Worm (Caenorhabditis elegans) whole organism, midembryonic: ENCODE data around the gene ubh-3.

Experiments
- T22C8.4 ChIP-seq: fragments of 200-800 bp; sonication (Bioruptor generic); IDR thresholded peaks from 2 replicates; pipeline ENCODE4 v1.3.6; 2022; ENCODE audit warnings: missing genetic modification characterization, missing compliant biosample characterization
- cog-1 ChIP-seq: sonication (generic microtip); optimal IDR thresholded peaks from 2 replicates; lab custom pipeline; 2016; ENCODE audit warnings: missing genetic modification characterization, missing compliant biosample characterization
- flt-1 ChIP-seq: fragments of 200-800 bp; sonication (Bioruptor generic); IDR thresholded peaks from 2 replicates; pipeline ENCODE4 v1.3.6; 2022; ENCODE audit warnings: missing genetic modification characterization, missing compliant biosample characterization
- klf-2 ChIP-seq: fragments of 200-800 bp; sonication (Bioruptor generic); conservative IDR thresholded peaks from 2 replicates; pipeline ENCODE4 v1.3.6; 2022; ENCODE audit warnings: missing genetic modification reagents, missing genetic modification characterization, missing compliant biosample characterization
- med-1 ChIP-seq: sonication (generic microtip); optimal IDR thresholded peaks from 2 replicates; lab custom pipeline; 2017; ENCODE audit warnings: missing genetic modification characterization, mild to moderate bottlenecking, missing compliant biosample characterization, antibody characterized with exemption, missing genetic modification reagents; ENCODE audit not compliant: insufficient read depth
- ref-1 ChIP-seq: fragments of 200-800 bp; sonication (Bioruptor generic); conservative IDR thresholded peaks from 2 replicates; pipeline ENCODE4 v1.3.6; 2022; ENCODE audit warnings: missing genetic modification reagents, missing genetic modification characterization, missing compliant biosample characterization
- tab-1 ChIP-seq: fragments of 200-800 bp; sonication (Bioruptor generic); IDR thresholded peaks from 2 replicates; pipeline ENCODE4 v1.3.6; 2022; ENCODE audit warnings: missing genetic modification characterization, missing compliant biosample characterization
- ztf-23 ChIP-seq: fragments of 200-800 bp; sonication (Bioruptor generic); IDR thresholded peaks from 2 replicates; pipeline ENCODE4 v1.3.6; 2022; ENCODE audit warnings: missing genetic modification reagents, missing genetic modification characterization, missing compliant biosample characterization
- ztf-29 ChIP-seq: fragments of 200-800 bp; sonication (Bioruptor generic); IDR thresholded peaks from 2 replicates; pipeline ENCODE4 v1.3.6; 2022; ENCODE audit warnings: missing genetic modification reagents, missing genetic modification characterization, missing compliant biosample characterization

The ubh-3 gene

DNA sequence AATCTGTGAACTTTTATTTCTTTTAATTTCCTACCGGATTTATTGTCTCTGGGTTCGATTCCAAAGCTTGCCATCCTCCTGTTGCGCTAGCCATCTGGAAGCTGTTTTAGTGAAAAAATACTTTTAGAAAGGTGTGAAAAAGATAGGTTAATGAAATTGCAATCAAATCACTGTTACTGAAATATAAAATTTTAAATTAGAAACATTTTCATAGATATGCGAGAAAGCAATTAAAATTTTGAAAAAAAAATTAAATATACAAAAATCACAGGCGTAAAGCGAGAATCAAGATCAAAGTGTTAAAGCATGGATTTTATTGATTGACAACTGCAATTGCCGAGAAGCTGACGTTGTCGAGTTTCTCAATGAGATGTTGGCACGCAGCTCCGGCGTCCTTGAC, 1.1 kb upstream of the ubh-3 start, which contains the start of gene ubh-2:
Gene ubh-2, minus strand, starts transcription at position 101 of the 400 bp plus-strand sequence.
- no peak for TF ChIP-seq ref-1
- TF ChIP-seq med-1 (GFP tag; lab: Kevin White, UChicago) = no peak
- TF ChIP-seq T22C8.4 (GFP tag; lab: Robert Waterston, UW) = no peak
- no peak for TF ChIP-seq klf-2 (GFP tag; lab: Robert Waterston, UW)
- TF ChIP-seq cog-1 (tag; lab: Kevin White, UChicago) = no peak
- no peak for TF ChIP-seq tab-1
- no peak for TF ChIP-seq flt-1
- no peak for TF ChIP-seq ztf-23 (GFP tag; lab: Robert Waterston, UW)
- no peak for TF ChIP-seq ztf-29 (GFP tag; lab: Robert Waterston, UW)

DNA sequence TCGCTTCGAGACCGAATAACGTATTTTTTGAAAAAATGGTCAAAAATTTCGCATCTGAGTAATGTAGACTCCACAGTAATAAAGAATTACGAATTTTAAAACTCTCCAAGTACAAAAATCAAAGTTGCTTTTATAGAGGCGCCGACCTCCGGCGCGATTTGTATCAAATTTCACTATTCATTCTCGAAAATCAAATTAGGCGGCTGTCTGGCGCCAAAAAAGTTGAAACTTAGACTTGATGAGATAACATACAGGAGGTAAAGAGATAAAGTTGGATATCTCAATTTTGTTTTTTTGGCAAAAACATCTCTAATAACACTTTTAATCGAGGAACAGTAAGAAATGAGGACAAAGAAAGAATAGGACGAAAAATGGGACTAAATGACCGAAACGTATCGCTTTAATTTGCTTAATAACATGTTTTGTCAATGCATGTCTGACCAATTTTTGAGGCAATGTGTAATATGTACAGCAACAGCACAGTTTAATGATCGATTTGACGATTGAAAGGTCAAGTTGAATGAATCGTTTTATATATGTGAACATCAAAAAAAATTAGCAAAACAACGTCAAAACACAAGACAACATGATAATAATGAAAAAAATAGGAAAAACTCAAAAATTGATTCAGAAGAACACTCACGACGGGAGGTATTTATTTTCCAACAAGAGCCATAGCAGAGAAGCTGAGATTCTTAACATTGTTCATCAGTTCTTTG, 2.2 kb downstream of the ubh-3 start:
- TF ChIP-seq flt-1 = no peak

DNA sequence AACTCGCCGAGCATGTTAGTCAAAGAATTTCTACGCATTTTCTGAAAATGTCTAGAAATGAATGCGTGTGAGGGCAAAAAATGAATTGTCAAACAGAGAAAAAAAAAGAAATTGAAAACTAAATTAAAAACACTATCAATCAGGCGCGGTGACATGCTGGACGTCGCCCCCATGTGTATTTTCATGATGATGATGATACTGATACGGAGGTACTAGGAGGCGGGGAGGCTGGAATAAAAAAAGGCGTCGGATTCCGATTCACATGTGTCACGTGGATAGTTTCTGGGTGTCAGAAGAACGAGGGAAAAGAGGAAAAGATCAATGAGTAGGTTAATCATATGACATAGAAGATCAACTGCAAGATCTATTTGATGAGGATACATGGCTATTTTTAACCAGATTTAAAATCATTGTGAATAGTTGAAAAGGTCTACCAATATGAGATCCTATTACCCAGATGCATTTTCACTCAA, 3.2 kb downstream of the ubh-3 start, which contains the start of gene W01A11.7:
Gene W01A11.7, minus strand, starts transcription at position 51 of the 473 bp plus-strand sequence.
- TF ChIP-seq tab-1 (no peak), ref-1 (no peak), flt-1 (no peak), med-1 (GFP tag; lab: Kevin White, UChicago) (no peak), T22C8.4 (GFP tag; lab: Robert Waterston, UW) (no peak), cog-1 (tag; lab: Kevin White, UChicago) (no peak), ztf-29 (GFP tag; lab: Robert Waterston, UW) (no peak)

DNA sequence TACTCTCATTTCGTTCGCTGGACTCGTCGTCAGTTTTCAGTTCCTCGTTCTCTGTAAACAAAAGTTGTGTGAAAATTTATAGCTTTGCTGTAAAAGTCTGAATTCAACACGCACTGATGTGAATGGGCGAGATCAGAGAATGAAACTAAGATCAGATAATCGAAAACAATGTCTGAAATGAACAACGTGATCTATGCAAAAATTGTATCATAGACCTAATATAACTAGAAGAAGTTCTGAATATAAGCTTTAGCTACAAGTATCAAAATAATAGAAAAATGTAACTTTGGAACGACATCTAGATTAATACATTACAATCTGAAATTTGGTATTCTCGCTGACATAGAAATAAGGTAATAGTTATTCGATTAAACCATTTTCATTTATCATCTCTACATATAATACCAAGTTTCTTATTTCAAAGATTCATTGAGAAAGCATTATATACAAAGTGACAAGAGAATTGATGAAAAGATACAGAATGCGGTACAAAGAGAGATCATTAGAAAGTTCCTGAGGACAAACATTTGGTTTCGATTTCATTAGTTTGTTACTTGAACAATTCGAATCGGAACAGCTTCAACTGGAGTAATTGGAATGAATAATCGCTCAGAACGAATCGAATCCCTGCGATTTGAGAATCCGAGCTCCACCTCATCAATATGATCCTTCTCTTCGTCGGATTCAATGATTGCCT, 4.3 kb downstream of the ubh-3 start, which contains the start of gene moc-2:
Gene moc-2, minus strand, starts transcription at position 51 of the 697 bp plus-strand sequence.
- no peak for TF ChIP-seq ztf-29 (GFP tag; lab: Robert Waterston, UW)
- no peak for TF ChIP-seq ref-1
- TF ChIP-seq T22C8.4 (GFP tag; lab: Robert Waterston, UW) = no peak
- TF ChIP-seq klf-2 (GFP tag; lab: Robert Waterston, UW) = no peak
- no peak for TF ChIP-seq tab-1
- no peak for TF ChIP-seq flt-1
- TF ChIP-seq cog-1 (tag; lab: Kevin White, UChicago) = no peak
- TF ChIP-seq ztf-23 (GFP tag; lab: Robert Waterston, UW) = no peak
- TF ChIP-seq med-1 (GFP tag; lab: Kevin White, UChicago) = no peak

DNA sequence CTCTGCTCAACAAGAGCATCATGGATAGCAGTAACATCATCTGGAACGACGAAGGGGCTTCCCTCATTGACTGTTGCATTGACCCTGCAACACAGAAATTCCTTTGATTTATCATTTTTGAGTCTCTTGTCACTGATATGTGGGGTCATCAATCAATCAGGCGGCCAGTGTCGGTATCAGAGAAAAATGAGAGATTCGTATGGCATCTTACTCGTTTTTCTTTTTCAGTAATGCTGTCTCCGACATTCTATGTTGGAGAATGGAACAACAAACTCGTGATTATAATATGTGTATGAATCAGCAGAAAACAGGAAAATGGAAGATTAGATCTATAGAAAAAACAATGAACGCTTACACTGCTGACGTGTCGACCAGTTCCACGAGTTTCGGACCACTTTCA, 5.4 kb downstream of the ubh-3 start:
- TF ChIP-seq klf-2 (GFP tag; lab: Robert Waterston, UW) (no peak), cog-1 (tag; lab: Kevin White, UChicago) (no peak), tab-1 (no peak), ztf-23 (GFP tag; lab: Robert Waterston, UW) (no peak), med-1 (GFP tag; lab: Kevin White, UChicago) (no peak), ztf-29 (GFP tag; lab: Robert Waterston, UW) (no peak), flt-1 (no peak), T22C8.4 (GFP tag; lab: Robert Waterston, UW) (no peak), ref-1 (no peak)

DNA sequence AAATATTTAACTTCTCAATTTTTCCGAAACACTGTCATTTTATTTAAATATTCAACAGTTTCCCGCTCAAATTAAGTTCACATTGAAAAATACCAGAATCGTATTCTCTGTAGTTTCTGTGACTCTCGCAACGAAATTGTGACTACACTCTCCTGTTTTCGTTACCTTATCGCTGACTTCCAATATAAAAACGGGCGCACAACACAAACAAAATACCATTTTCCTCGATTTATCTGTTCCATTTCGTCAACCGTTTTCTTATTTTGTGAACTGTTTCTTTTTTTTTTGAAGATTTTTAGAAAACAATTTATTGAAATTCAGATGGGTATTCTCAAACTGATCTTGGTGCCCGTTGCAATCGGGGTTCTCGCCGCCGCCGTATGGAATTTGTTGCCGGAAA, 9.7 kb downstream of the ubh-3 start, which contains the start of gene W01A11.1:
Gene W01A11.1, plus strand, starts transcription at position 322 of the 400 bp plus-strand sequence.
- TF ChIP-seq klf-2 (GFP tag; lab: Robert Waterston, UW) (no peak), med-1 (GFP tag; lab: Kevin White, UChicago) (no peak), T22C8.4 (GFP tag; lab: Robert Waterston, UW) (no peak), ztf-29 (GFP tag; lab: Robert Waterston, UW) (no peak), ztf-23 (GFP tag; lab: Robert Waterston, UW) (no peak), ref-1 (no peak), tab-1 (no peak), flt-1 (no peak), cog-1 (tag; lab: Kevin White, UChicago) (no peak)

DNA sequence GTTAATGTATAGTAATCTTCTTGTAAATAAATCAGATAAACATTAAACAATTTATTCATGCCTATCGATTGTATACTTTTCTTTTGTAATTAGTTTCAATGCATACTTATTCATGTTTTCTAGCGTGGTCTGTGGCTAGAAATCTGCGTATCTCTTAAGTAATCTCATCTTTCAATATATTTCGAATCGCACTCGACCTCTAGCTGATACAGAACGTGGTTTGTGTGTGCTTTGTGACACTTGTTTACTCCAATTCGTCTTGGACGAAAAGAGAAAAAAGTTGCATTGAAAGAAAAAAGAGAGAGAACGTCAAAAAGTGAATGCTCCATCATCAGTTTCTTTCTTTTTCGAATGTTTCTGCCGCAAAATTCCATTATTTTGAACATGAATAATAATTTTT, 10.2 kb downstream of the ubh-3 start:
- TF ChIP-seq klf-2 (GFP tag; lab: Robert Waterston, UW) (no peak), T22C8.4 (GFP tag; lab: Robert Waterston, UW) (no peak), flt-1 (no peak), ztf-23 (GFP tag; lab: Robert Waterston, UW) (no peak), cog-1 (tag; lab: Kevin White, UChicago) (no peak), tab-1 (no peak), ref-1 (no peak), ztf-29 (GFP tag; lab: Robert Waterston, UW) (no peak), med-1 (GFP tag; lab: Kevin White, UChicago) (no peak)

DNA sequence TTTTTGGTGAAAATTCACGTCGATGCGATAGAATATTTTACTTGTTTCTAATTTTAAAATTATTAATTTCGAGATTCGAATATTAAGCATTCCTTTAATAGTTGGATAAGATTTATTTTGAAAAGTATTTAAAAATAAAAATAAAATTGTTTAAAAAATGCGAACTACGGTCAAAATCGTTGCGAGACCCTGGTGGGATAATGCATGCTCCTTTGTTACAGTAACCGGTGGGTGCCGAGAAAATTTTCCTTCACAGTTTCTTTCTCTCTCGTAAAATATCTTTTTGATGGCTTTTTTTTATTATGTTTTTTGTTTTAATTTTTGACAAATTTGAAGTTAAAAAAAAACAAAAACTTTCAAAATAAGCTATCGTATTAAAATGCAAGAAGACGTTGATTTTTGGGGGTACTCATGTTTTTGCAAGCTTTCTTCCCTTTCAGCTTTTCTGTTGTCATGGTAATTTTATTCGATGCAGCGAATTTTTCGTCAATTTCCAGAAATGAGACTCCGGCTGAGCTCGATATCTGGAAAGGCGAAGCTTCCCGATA, 11.9 kb downstream of the ubh-3 start, which contains the start of gene dgtr-1:
Gene dgtr-1, plus strand, starts transcription at position 498 of the 548 bp plus-strand sequence.
- TF ChIP-seq T22C8.4 (GFP tag; lab: Robert Waterston, UW) = no peak
- no peak for TF ChIP-seq flt-1
- TF ChIP-seq klf-2 (GFP tag; lab: Robert Waterston, UW) = no peak
- no peak for TF ChIP-seq cog-1 (tag; lab: Kevin White, UChicago)
- TF ChIP-seq ztf-29 (GFP tag; lab: Robert Waterston, UW) = no peak
- no peak for TF ChIP-seq tab-1
- no peak for TF ChIP-seq ref-1
- no peak for TF ChIP-seq med-1 (GFP tag; lab: Kevin White, UChicago)
- TF ChIP-seq ztf-23 (GFP tag; lab: Robert Waterston, UW) = no peak

DNA sequence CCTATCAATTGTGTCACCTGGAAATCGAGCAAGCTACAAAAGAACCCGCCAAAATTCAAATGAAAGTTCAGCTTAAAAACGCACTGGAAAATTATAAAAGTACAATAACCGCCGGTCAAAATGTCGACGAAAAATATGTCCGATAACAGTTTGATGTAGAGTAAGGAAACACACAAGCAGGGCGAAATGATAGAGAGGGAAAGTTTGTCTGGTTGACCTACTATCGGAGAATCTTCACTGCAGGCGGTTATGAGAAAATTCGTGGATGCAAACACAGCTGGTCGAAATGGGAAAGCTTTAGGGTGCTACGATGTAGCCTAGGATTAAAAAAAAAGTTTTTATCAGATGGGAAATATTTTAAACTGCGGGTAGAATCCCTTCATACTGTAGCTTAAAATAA, 13.2 kb downstream of the ubh-3 start:
- no peak for TF ChIP-seq T22C8.4 (GFP tag; lab: Robert Waterston, UW)
- TF ChIP-seq tab-1 = no peak
- no peak for TF ChIP-seq ztf-29 (GFP tag; lab: Robert Waterston, UW)
- TF ChIP-seq med-1 (GFP tag; lab: Kevin White, UChicago) = no peak
- no peak for TF ChIP-seq ztf-23 (GFP tag; lab: Robert Waterston, UW)
- TF ChIP-seq klf-2 (GFP tag; lab: Robert Waterston, UW) = no peak
- TF ChIP-seq cog-1 (tag; lab: Kevin White, UChicago) = no peak
- TF ChIP-seq flt-1 = no peak
